Worm (Caenorhabditis elegans): ENCODE data around the gene F23A7.8.
"Not testable (repeated sequence)": the region's sequence is repeated elsewhere in the genome, so short reads cannot be mapped to it uniquely, and the experiment has no call there.

The F23A7.8 gene

ce11 chrX:16209660-16210059 is 3.5 kb upstream of the F23A7.8 start (continued):
- TF ChIP-seq madf-10 (tag; optimal IDR thresholded peaks at IDR 0.05) (peak; percentile 90), F55B11.4 (tag; optimal IDR thresholded peaks at IDR 0.05; ENCODE audit: borderline replicate concordance, insufficient read depth) (no peak), nhr-90 (tag; optimal IDR thresholded peaks at IDR 0.05) (peak; percentile 73), Y95B8A.8 (GFP tag; IDR thresholded peaks at IDR 0.05) (peak; percentile 57; the same call in 1 of the 2 replicates)

- TF ChIP-seq sdz-38 (tag; optimal IDR thresholded peaks at IDR 0.05), result no peak
- TF ChIP-seq hmg-1.2 (GFP tag; IDR thresholded peaks at IDR 0.05), result no peak
- no peak for TF ChIP-seq repo-1 (tag; optimal IDR thresholded peaks at IDR 0.05)
- TF ChIP-seq tbx-9 (tag; optimal IDR thresholded peaks at IDR 0.05; ENCODE audit: borderline replicate concordance), result no peak
- no peak for TF ChIP-seq ceh-58 (GFP tag; IDR thresholded peaks at IDR 0.05)
- TF ChIP-seq hrde-1 (tag; optimal IDR thresholded peaks at IDR 0.05; ENCODE audit: borderline replicate concordance), result no peak
- no peak for TF ChIP-seq ceh-27 (GFP tag; optimal IDR thresholded peaks at IDR 0.05)
- no peak for TF ChIP-seq snpc-1.1 (tag; optimal IDR thresholded peaks at IDR 0.05; ENCODE audit: insufficient read depth)
- no peak for TF ChIP-seq C06A6.2 (GFP tag; conservative IDR thresholded peaks at IDR 0.05)
- no peak for TF ChIP-seq attf-5 (GFP tag; optimal IDR thresholded peaks at IDR 0.05)
- no peak for TF ChIP-seq gei-17 (GFP tag; optimal IDR thresholded peaks at IDR 0.05)
- TF ChIP-seq egl-44 (GFP tag; IDR thresholded peaks at IDR 0.05), result no peak
- no peak for TF ChIP-seq rpc-1 (optimal IDR thresholded peaks at IDR 0.05)
- no peak for TF ChIP-seq rpc-1 (tag; optimal IDR thresholded peaks at IDR 0.05)
- no peak for TF ChIP-seq dpff-1 (tag; optimal IDR thresholded peaks at IDR 0.05)
Measured at ce11 chrX:16210518-16210917, 2.7 kb upstream of the F23A7.8 start, which contains the start of gene R11.4. Gene R11.4, minus strand, starts transcription at chrX:16210618.

ce11 chrX:16212306-16212705 is 867 bp upstream of the F23A7.8 start, which contains the start of gene F23A7.4:
Gene F23A7.4, plus strand, starts transcription at chrX:16212606.
- not testable (repeated sequence) for TF ChIP-seq rpc-1 (optimal IDR thresholded peaks at IDR 0.05)
- TF ChIP-seq rpc-1 (tag; optimal IDR thresholded peaks at IDR 0.05), result peak; percentile 47

DNA sequence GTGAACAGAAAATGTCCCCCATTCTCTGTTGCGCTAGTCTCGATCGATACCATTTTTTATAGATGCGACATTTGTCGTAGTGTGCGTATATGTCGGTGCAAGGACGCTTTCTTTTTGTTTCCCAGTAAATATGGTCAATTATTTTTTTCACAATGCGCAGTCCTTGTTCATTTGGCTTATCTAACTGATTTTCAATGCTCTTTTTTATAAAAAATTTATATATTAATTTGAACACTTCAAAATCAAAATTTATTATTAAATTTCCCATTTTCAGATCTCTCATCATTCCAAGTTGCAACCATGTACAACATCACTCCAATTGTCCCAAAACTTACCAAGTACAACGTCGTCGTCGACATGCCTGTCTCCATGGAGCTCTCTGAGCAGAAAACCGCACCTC is 3.9 kb downstream of the F23A7.8 start, which contains the start of gene F23A7.1:
F23A7.1 (plus strand) TSS at position 301 of the 400 bp plus-strand sequence.
- TF ChIP-seq attf-5 (GFP tag; optimal IDR thresholded peaks at IDR 0.05), result no peak
- TF ChIP-seq ztf-28 (GFP tag; IDR thresholded peaks at IDR 0.05), result no peak
- no peak for TF ChIP-seq die-1 (tag; optimal IDR thresholded peaks at IDR 0.05)

DNA sequence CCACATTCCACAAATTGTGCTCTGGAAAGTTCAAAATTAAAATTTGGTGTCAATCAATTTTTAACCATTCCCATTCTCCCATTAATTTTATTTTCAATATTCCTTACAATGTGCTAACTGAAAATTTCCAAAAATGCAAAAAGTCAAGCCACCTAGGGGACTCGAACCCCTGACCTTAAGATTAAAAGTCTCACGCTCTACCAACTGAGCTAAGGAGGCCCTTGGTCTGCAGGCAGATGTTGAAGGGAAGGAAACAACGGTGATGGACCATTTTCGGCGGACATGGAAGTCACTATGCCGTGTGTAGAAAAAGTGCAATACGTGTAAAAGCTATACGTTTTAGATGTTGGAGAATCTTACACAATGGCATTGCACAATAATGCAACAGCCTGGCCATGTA is 4.6 kb downstream of the F23A7.8 start:
- TF ChIP-seq tbp1 (GFP tag; optimal IDR thresholded peaks at IDR 0.05) (peak; percentile 89), die-1 (tag; optimal IDR thresholded peaks at IDR 0.05) (peak; percentile 61), ztf-25 (GFP tag; IDR thresholded peaks at IDR 0.05) (0 out of 2 replicates have a peak, but pooled peaks have one; percentile 29), snpc-4 (GFP tag; optimal IDR thresholded peaks at IDR 0.05) (no peak), snpc-4 (tag; optimal IDR thresholded peaks at IDR 0.05) (peak in 2 of 4 experiments; percentile 35 to 68), ceh-40 (GFP tag; IDR thresholded peaks at IDR 0.05) (0 out of 2 replicates have a peak, but pooled peaks have one; percentile 60), F39B2.1 (GFP tag; IDR thresholded peaks at IDR 0.05) (no peak), lin-26 (GFP tag; IDR thresholded peaks at IDR 0.05) (peak; percentile 80), aptf-2 (GFP tag; conservative IDR thresholded peaks at IDR 0.05) (no peak), B0261.1 (tag; optimal IDR thresholded peaks at IDR 0.05) (peak; percentile 67), hmg-1.2 (GFP tag; IDR thresholded peaks at IDR 0.05) (peak; percentile 36; the same call in 1 of the 2 replicates), ama-1 (optimal IDR thresholded peaks at IDR 0.05) (no peak), ama-1 (GFP tag; optimal IDR thresholded peaks at IDR 0.05) (peak in 1 of 2 experiments; percentile 20), athp-1 (tag; optimal IDR thresholded peaks at IDR 0.05) (no peak), ztf-26 (tag; optimal IDR thresholded peaks at IDR 0.05) (no peak), attf-5 (GFP tag; optimal IDR thresholded peaks at IDR 0.05) (peak; percentile 31), him-1 (tag; optimal IDR thresholded peaks at IDR 0.05) (peak; percentile 43), rcor-1 (GFP tag; IDR thresholded peaks at IDR 0.05) (0 out of 2 replicates have a peak, but pooled peaks have one; percentile 24), dox-1 (GFP tag; IDR thresholded peaks at IDR 0.05) (0 out of 2 replicates have a peak, but pooled peaks have one; percentile 14), D2030.7 (GFP tag; IDR thresholded peaks at IDR 0.05) (peak; percentile 76), rpc-1 (optimal IDR thresholded peaks at IDR 0.05) (peak; percentile 53), rpc-1 (tag; optimal IDR thresholded peaks at IDR 0.05) (peak; percentile 91), snpc-1.1 (tag; optimal IDR thresholded peaks at IDR 0.05; ENCODE audit: insufficient read depth) (no peak), hsf-1 (GFP tag; IDR thresholded peaks at IDR 0.05) (peak; percentile 31; the same call in 1 of the 2 replicates), nhr-90 (tag; optimal IDR thresholded peaks at IDR 0.05) (peak; percentile 38), mxl-1 (tag; optimal IDR thresholded peaks at IDR 0.05) (peak; percentile 3), pbrm-1 (GFP tag; IDR thresholded peaks at IDR 0.05) (peak; percentile 26; the same call in 1 of the 2 replicates)

Measured in whole organism, young adult.